Worm (Caenorhabditis elegans): ENCODE results near the gene chkr-1.
"Not testable (repeated sequence)": the region's sequence is repeated elsewhere in the genome, so short reads cannot be mapped to it uniquely, and the experiment has no call there.

DNA sequence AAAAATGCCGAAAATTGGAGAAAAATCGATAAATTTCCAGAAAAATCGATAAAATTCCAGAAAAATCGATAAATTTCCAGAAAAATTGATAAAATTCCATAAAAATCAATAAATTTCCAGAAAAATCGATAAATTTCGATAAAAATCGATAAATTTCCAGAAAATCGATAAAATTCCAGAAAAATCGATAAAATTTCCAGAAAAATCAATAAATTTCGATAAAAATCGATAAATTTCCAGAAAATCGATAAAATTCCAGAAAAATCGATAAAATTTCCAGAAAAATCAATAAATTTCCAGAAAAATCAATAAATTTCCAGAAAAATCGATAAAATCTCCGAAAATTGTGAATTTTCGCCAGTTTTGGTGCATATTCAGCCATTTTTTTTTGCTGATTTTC, 1.1 kb downstream of the chkr-1 start:
- not testable (repeated sequence) for TF ChIP-seq elt-2, lin-15B, ztf-11 (tag; optimal IDR thresholded peaks at IDR 0.05)

All from whole organism, L3 larva.